Worm (Caenorhabditis elegans) whole organism, L2 larva: ENCODE results near the gene irld-66.

Source experiments
- F13H6.1 ChIP-seq: sonication (generic microtip); optimal IDR thresholded peaks from 2 replicates; lab custom pipeline; 2016; ENCODE audit warnings: missing genetic modification characterization, missing compliant biosample characterization
- R02D3.7 ChIP-seq: fragments of 150-350 bp; optimal IDR thresholded peaks from 2 replicates; lab custom pipeline; 2014; ENCODE audit warnings: missing biosample characterization, missing genetic modification characterization
- Y55F3AM.14 ChIP-seq: fragments of 200-800 bp; sonication (Bioruptor generic); optimal IDR thresholded peaks from 2 replicates; lab custom pipeline; 2018; ENCODE audit warnings: mild to moderate bottlenecking, missing genetic modification characterization, missing compliant biosample characterization
- ZK546.5 ChIP-seq: sonication (generic microtip); optimal IDR thresholded peaks from 2 replicates; lab custom pipeline; 2017; ENCODE audit warnings: missing biosample characterization, missing genetic modification characterization
- alr-1 ChIP-seq: fragments of 150-350 bp; optimal IDR thresholded peaks from 2 replicates; lab custom pipeline; 2014; ENCODE audit warnings: missing biosample characterization, missing genetic modification characterization
- ama-1 ChIP-seq: fragments of 150-350 bp; optimal IDR thresholded peaks from 2 replicates; lab custom pipeline; 2018; ENCODE audit warnings: inconsistent platforms
- ceh-16 ChIP-seq: fragments of 150-350 bp; optimal IDR thresholded peaks from 2 replicates; lab custom pipeline; 2014; ENCODE audit warnings: missing biosample characterization, missing genetic modification characterization
- ceh-82 ChIP-seq: fragments of 150-350 bp; optimal IDR thresholded peaks from 2 replicates; lab custom pipeline; 2014; ENCODE audit warnings: missing biosample characterization, missing genetic modification characterization
- crh-2 ChIP-seq: sonication (generic microtip); optimal IDR thresholded peaks from 2 replicates; lab custom pipeline; 2017; ENCODE audit warnings: missing biosample characterization, missing genetic modification characterization
- dmd-4 ChIP-seq: sonication (generic microtip); optimal IDR thresholded peaks from 2 replicates; lab custom pipeline; 2017; ENCODE audit warnings: missing biosample characterization, missing genetic modification characterization
- elt-1 ChIP-seq: fragments of 150-350 bp; optimal IDR thresholded peaks from 2 replicates; lab custom pipeline; 2014; ENCODE audit warnings: missing biosample characterization, missing genetic modification characterization
- elt-3 ChIP-seq: sonication (generic microtip); optimal IDR thresholded peaks from 2 replicates; lab custom pipeline; 2017; ENCODE audit warnings: missing biosample characterization, missing genetic modification characterization
- fos-1 ChIP-seq: fragments of 150-350 bp; optimal IDR thresholded peaks from 2 replicates; lab custom pipeline; 2014; ENCODE audit warnings: missing biosample characterization, missing genetic modification characterization
- gmeb-1 ChIP-seq: fragments of 150-350 bp; optimal IDR thresholded peaks from 2 replicates; lab custom pipeline; 2014; ENCODE audit warnings: missing biosample characterization, missing genetic modification characterization
- lin-11 ChIP-seq: fragments of 150-350 bp; sonication (generic microtip); optimal IDR thresholded peaks from 2 replicates; lab custom pipeline; 2014; ENCODE audit warnings: missing biosample characterization, missing genetic modification characterization, inconsistent platforms, mixed read lengths
- lin-13 ChIP-seq: fragments of 150-350 bp; optimal IDR thresholded peaks from 2 replicates; lab custom pipeline; 2014; ENCODE audit warnings: missing biosample characterization, missing genetic modification reagents, missing genetic modification characterization
- lin-39 ChIP-seq: fragments of 150-350 bp; optimal IDR thresholded peaks from 2 replicates; lab custom pipeline; 2014; ENCODE audit warnings: missing biosample characterization, missing genetic modification reagents, missing genetic modification characterization
- lsy-2 ChIP-seq, 2 experiments: fragments of 150-350 bp in 1 of 2; sonication (generic microtip) in 1 of 2; optimal IDR thresholded peaks; 2 replicates each; lab custom pipeline; 2014 to 2017; ENCODE audit warnings: missing biosample characterization in 2 of 2, missing genetic modification characterization in 2 of 2
- mab-5 ChIP-seq: fragments of 150-350 bp; optimal IDR thresholded peaks from 2 replicates; lab custom pipeline; 2014; ENCODE audit warnings: missing biosample characterization, missing genetic modification characterization
- mbf-1 ChIP-seq: sonication (generic microtip); optimal IDR thresholded peaks from 2 replicates; lab custom pipeline; 2017; ENCODE audit warnings: missing biosample characterization, missing genetic modification characterization
- mdl-1 ChIP-seq, 2 experiments: fragments of 150-350 bp in 1 of 2; sonication (generic microtip) in 1 of 2; optimal IDR thresholded peaks; 2 replicates each; lab custom pipeline; 2017; ENCODE audit warnings: missing biosample characterization in 2 of 2, missing genetic modification characterization in 2 of 2
- nhr-10 ChIP-seq: sonication (generic microtip); optimal IDR thresholded peaks from 2 replicates; lab custom pipeline; 2017; ENCODE audit warnings: missing biosample characterization, missing genetic modification characterization
- nhr-11 ChIP-seq: fragments of 150-350 bp; optimal IDR thresholded peaks from 2 replicates; lab custom pipeline; 2014; ENCODE audit warnings: missing biosample characterization, missing genetic modification characterization
- nhr-12 ChIP-seq: fragments of 150-350 bp; optimal IDR thresholded peaks from 2 replicates; lab custom pipeline; 2014; ENCODE audit warnings: missing biosample characterization, missing genetic modification characterization
- nhr-129 ChIP-seq: fragments of 150-350 bp; optimal IDR thresholded peaks from 2 replicates; lab custom pipeline; 2014; ENCODE audit warnings: missing biosample characterization, missing genetic modification characterization
- nhr-21 ChIP-seq: fragments of 150-350 bp; optimal IDR thresholded peaks from 2 replicates; lab custom pipeline; 2014; ENCODE audit warnings: missing biosample characterization, missing genetic modification characterization
- nhr-23 ChIP-seq: fragments of 150-350 bp; optimal IDR thresholded peaks from 2 replicates; lab custom pipeline; 2014; ENCODE audit warnings: missing biosample characterization, missing genetic modification reagents, missing genetic modification characterization
- nhr-237 ChIP-seq: fragments of 150-350 bp; optimal IDR thresholded peaks from 2 replicates; lab custom pipeline; 2014; ENCODE audit warnings: missing biosample characterization, missing genetic modification characterization
- nhr-25 ChIP-seq: fragments of 150-350 bp; sonication (generic microtip); optimal IDR thresholded peaks from 3 replicates; lab custom pipeline; 2014; ENCODE audit warnings: missing biosample characterization, missing genetic modification characterization
- nhr-6 ChIP-seq: fragments of 150-350 bp; optimal IDR thresholded peaks from 2 replicates; lab custom pipeline; 2014; ENCODE audit warnings: missing biosample characterization, missing genetic modification characterization
- peb-1 ChIP-seq: fragments of 150-350 bp; optimal IDR thresholded peaks from 2 replicates; lab custom pipeline; 2014; ENCODE audit warnings: missing biosample characterization, missing genetic modification characterization
- skn-1 ChIP-seq: sonication (generic microtip); optimal IDR thresholded peaks from 2 replicates; lab custom pipeline; 2017; ENCODE audit warnings: missing biosample characterization, missing genetic modification characterization
- sma-3 ChIP-seq: sonication (generic microtip); optimal IDR thresholded peaks from 2 replicates; lab custom pipeline; 2016; ENCODE audit warnings: missing genetic modification reagents, missing genetic modification characterization, missing compliant biosample characterization
- sma-9 ChIP-seq, 2 experiments: fragments of 150-350 bp in 1 of 2; sonication (generic microtip) in 1 of 2; optimal IDR thresholded peaks; 2 replicates each; lab custom pipeline; 2014 to 2016; ENCODE audit warnings: missing genetic modification characterization in 2 of 2, mild to moderate bottlenecking in 1 of 2, missing biosample characterization in 1 of 2, missing compliant biosample characterization in 1 of 2, missing genetic modification reagents in 1 of 2, moderate library complexity in 1 of 2
- snpc-4 ChIP-seq: fragments of 150-350 bp; optimal IDR thresholded peaks from 2 replicates; lab custom pipeline; 2014; ENCODE audit warnings: missing biosample characterization, missing genetic modification characterization
- unc-39 ChIP-seq: fragments of 150-350 bp; optimal IDR thresholded peaks from 2 replicates; lab custom pipeline; 2014; ENCODE audit warnings: missing biosample characterization, missing genetic modification characterization
- unc-55 ChIP-seq: fragments of 150-350 bp; sonication (generic microtip); optimal IDR thresholded peaks from 3 replicates; lab custom pipeline; 2014; ENCODE audit warnings: missing biosample characterization, missing genetic modification reagents, missing genetic modification characterization
- unc-62 ChIP-seq: fragments of 150-350 bp; optimal IDR thresholded peaks from 2 replicates; lab custom pipeline; 2014; ENCODE audit warnings: missing biosample characterization, missing genetic modification reagents, missing genetic modification characterization
- zag-1 ChIP-seq: fragments of 150-350 bp; optimal IDR thresholded peaks from 2 replicates; lab custom pipeline; 2014; ENCODE audit warnings: missing biosample characterization, missing genetic modification characterization
- ztf-1 ChIP-seq: fragments of 200-800 bp; sonication (Bioruptor generic); conservative IDR thresholded peaks from 2 replicates; pipeline ENCODE4 v1.3.6; 2022; ENCODE audit warnings: missing genetic modification characterization, missing compliant biosample characterization
- ztf-11 ChIP-seq: sonication (generic microtip); optimal IDR thresholded peaks from 2 replicates; lab custom pipeline; 2017; ENCODE audit warnings: missing biosample characterization, missing genetic modification characterization
- ztf-4 ChIP-seq: fragments of 150-350 bp; optimal IDR thresholded peaks from 2 replicates; lab custom pipeline; 2014; ENCODE audit warnings: missing biosample characterization, missing genetic modification characterization

irld-66 gene

DNA sequence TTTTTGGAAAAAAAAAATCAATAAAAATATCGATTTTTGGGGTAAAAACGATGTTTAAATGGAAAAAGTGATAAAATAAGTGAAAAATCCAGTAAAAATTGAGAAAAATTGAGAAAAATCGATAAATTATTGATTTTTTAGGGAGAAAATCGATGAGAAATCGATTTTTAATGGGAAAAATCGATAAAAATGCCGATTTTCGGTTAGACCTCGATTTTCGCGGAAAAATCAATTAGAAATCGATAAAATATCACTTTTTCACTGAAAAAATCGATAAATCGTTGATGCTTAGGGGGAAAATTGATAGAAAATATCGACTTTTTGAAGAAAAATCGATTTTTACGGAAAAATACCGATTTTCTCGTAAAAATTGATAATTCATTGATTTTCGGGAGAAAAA lies 39.5 kb downstream of the irld-66 start:
- TF ChIP-seq unc-62 (GFP tag; lab: Kevin White, UChicago) (no peak), snpc-4 (tag; lab: Kevin White, UChicago) (no peak), ceh-16 (no peak), Y55F3AM.14 (no peak), mdl-1 (tag; optimal IDR thresholded peaks at IDR 0.05; lab: Kevin White, UChicago) (no peak), sma-3 (no peak), mab-5 (tag; lab: Kevin White, UChicago) (no peak), lin-39 (tag; lab: Kevin White, UChicago) (no peak), lsy-2 (tag; optimal IDR thresholded peaks at IDR 0.05; lab: Kevin White, UChicago) (no peak), skn-1 (tag; lab: Kevin White, UChicago) (no peak), nhr-10 (tag; lab: Kevin White, UChicago) (no peak), alr-1 (tag; lab: Kevin White, UChicago) (no peak), ama-1 (lab: Kevin White, UChicago) (no peak)
- TF ChIP-seq, all 48 proteins: peak for 0

DNA sequence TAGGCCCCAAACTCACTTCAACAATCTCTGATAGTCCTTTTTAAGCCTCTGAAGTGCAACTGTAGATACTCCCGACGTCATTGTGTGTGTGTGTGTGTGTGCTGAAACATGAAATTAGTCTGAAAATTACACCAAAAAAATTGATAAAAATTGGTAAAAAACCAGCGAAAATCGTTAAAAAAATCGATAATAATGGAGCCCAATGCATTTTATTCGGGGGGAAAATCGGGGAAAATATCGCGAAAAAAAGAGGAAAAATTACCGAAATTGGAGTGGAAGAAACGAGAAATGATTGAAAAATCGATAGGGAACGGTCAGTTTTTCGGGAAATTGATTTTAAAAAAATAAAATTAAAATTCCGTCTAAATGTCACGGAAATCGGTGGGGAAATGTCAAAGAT lies 40.4 kb downstream of the irld-66 start, which contains the start of gene ubc-26:
Gene ubc-26 (minus strand): TSS at position 101 of the 400 bp plus-strand sequence.
- TF ChIP-seq peb-1 (no peak), nhr-25 (tag; lab: Kevin White, UChicago) (no peak), ztf-11 (no peak), alr-1 (tag; lab: Kevin White, UChicago) (no peak), ztf-1 (no peak), crh-2 (tag; lab: Kevin White, UChicago) (no peak), dmd-4 (tag; lab: Kevin White, UChicago) (no peak)

DNA sequence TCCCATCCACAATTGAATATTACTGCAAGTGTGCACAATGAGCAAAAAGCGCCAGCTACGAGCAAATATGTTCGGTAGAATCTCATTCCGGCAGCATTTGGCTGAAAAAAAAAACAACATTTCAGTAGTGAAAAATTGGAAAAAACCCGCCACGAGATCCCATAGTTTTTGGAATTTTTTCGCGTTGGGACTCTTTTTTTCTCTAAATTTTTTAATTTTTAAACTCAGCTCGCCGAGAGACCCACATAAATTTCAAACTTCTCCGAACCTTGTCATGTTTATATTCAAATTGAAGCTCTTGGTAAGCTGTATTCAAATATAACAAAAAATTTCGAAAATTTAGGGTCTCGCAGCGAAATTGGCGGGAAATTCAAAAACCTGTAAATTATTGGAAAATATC lies 46.4 kb downstream of the irld-66 start, which contains the start of gene sqv-2:
Gene sqv-2 (minus strand): TSS at position 101 of the 400 bp plus-strand sequence.
- TF ChIP-seq ztf-11 (no peak), Y55F3AM.14 (no peak), mab-5 (tag; lab: Kevin White, UChicago) (no peak), ZK546.5 (tag; lab: Kevin White, UChicago) (no peak), mdl-1 (tag; optimal IDR thresholded peaks at IDR 0.05; lab: Kevin White, UChicago) (no peak), nhr-12 (tag; lab: Kevin White, UChicago) (no peak), gmeb-1 (no peak), ceh-82 (tag; lab: Kevin White, UChicago) (no peak), nhr-237 (tag; lab: Kevin White, UChicago) (no peak), unc-39 (tag; lab: Kevin White, UChicago) (no peak), nhr-23 (tag; lab: Kevin White, UChicago) (no peak), crh-2 (tag; lab: Kevin White, UChicago) (no peak), nhr-11 (tag; lab: Kevin White, UChicago) (no peak), sma-9 (GFP tag; optimal IDR thresholded peaks at IDR 0.05; lab: Kevin White, UChicago) (no peak), sma-9 (tag; optimal IDR thresholded peaks at IDR 0.05; lab: Kevin White, UChicago) (no peak), lin-13 (GFP tag; lab: Kevin White, UChicago) (no peak)

DNA sequence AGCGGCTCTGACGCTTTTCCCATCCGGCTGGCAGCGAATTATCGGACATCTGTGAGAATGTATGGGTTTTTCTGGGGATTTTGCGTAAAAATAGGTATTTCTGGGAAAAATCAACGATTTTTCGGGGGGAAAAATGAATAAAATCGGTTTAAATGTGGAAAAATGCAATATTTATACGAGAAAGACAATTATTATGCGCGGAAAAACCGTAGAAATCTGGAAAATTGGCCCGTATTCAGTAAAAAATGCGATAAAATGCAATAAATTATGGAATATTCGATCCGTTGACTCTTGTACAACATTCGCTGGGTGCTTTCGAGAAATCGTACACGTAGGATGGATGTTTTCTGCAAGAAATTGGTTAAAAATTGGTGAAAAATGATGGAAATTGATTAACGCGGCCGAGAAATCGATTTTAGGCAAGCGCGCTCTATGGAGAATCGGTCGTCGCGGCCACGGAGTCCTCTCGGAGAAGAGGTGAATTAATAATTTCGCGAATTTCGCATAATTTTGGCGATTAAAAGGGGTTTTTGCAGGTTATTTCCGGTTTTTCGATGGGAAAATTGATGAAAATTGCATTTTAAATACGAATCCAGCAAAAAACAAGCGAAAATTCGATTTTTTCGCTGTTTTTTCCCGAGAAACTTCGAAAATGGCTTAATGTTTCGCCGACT lies 51.6 kb downstream of the irld-66 start, which contains the start of gene pinn-1:
Gene pinn-1 (minus strand): TSS at position 51 of the 674 bp plus-strand sequence.
- TF ChIP-seq nhr-129 (tag; lab: Kevin White, UChicago) (peak; percentile 63), F13H6.1 (tag; lab: Kevin White, UChicago) (peak; percentile 90), sma-9 (GFP tag; optimal IDR thresholded peaks at IDR 0.05; lab: Kevin White, UChicago) (peak; percentile 94), sma-9 (tag; optimal IDR thresholded peaks at IDR 0.05; lab: Kevin White, UChicago) (no peak), nhr-23 (tag; lab: Kevin White, UChicago) (no peak), Y55F3AM.14 (peak; percentile 50), lsy-2 (tag; optimal IDR thresholded peaks at IDR 0.05; lab: Kevin White, UChicago) (peak; percentile 88 to 91), unc-55 (GFP tag; lab: Kevin White, UChicago) (peak; percentile 94), elt-1 (tag; lab: Kevin White, UChicago) (no peak), ztf-11 (no peak), ztf-1 (0 out of 2 replicates have a peak, but pooled peaks have one; percentile 56), ceh-16 (peak; percentile 73), nhr-21 (tag; lab: Kevin White, UChicago) (peak; percentile 87), peb-1 (no peak), nhr-10 (tag; lab: Kevin White, UChicago) (peak; percentile 62), snpc-4 (tag; lab: Kevin White, UChicago) (peak; percentile 60), lin-13 (GFP tag; lab: Kevin White, UChicago) (peak; percentile 95), ceh-82 (tag; lab: Kevin White, UChicago) (peak; percentile 48), nhr-25 (tag; lab: Kevin White, UChicago) (peak; percentile 88), nhr-11 (tag; lab: Kevin White, UChicago) (no peak), elt-3 (tag; lab: Kevin White, UChicago) (no peak), unc-62 (GFP tag; lab: Kevin White, UChicago) (no peak), mbf-1 (no peak), ama-1 (lab: Kevin White, UChicago) (no peak), mab-5 (tag; lab: Kevin White, UChicago) (peak; percentile 61), ZK546.5 (tag; lab: Kevin White, UChicago) (no peak), ztf-4 (peak; percentile 53), lin-11 (tag; lab: Kevin White, UChicago) (peak; percentile 78), sma-3 (peak; percentile 93), unc-39 (tag; lab: Kevin White, UChicago) (no peak), crh-2 (tag; lab: Kevin White, UChicago) (peak; percentile 87), dmd-4 (tag; lab: Kevin White, UChicago) (no peak), fos-1 (tag; lab: Kevin White, UChicago) (peak; percentile 85), R02D3.7 (tag; lab: Kevin White, UChicago) (peak; percentile 10), nhr-237 (tag; lab: Kevin White, UChicago) (no peak), nhr-6 (peak; percentile 14), zag-1 (tag; lab: Kevin White, UChicago) (peak; percentile 66)
